Fruit fly (Drosophila melanogaster) whole organism, adult: ENCODE measurements around the gene Cks85A.
A peak's percentile ranks its signal among the peaks of the same experiment; 100 is the strongest.

Experiments used
- CG11617 ChIP-seq: fragments of 200-800 bp; sonication (Bioruptor generic); optimal IDR thresholded peaks from 2 replicates; lab custom pipeline; 2017; ENCODE audit warnings: mild to moderate bottlenecking, missing biosample characterization, missing genetic modification reagents, missing genetic modification characterization
- CG1620 ChIP-seq: fragments of 200-800 bp; sonication (Bioruptor generic); optimal IDR thresholded peaks from 2 replicates; lab custom pipeline; 2016; ENCODE audit warnings: missing biosample characterization, missing genetic modification characterization
- CG5204 ChIP-seq: fragments of 200-800 bp; sonication (Bioruptor generic); optimal IDR thresholded peaks from 2 replicates; lab custom pipeline; 2016; ENCODE audit warnings: missing biosample characterization, missing genetic modification characterization
- pad ChIP-seq: fragments of 200-800 bp; sonication (Bioruptor generic); optimal IDR thresholded peaks from 3 replicates; lab custom pipeline; 2017; ENCODE audit warnings: missing biosample characterization, missing genetic modification characterization, mild to moderate bottlenecking, moderate library complexity, missing genetic modification reagents

DNA sequence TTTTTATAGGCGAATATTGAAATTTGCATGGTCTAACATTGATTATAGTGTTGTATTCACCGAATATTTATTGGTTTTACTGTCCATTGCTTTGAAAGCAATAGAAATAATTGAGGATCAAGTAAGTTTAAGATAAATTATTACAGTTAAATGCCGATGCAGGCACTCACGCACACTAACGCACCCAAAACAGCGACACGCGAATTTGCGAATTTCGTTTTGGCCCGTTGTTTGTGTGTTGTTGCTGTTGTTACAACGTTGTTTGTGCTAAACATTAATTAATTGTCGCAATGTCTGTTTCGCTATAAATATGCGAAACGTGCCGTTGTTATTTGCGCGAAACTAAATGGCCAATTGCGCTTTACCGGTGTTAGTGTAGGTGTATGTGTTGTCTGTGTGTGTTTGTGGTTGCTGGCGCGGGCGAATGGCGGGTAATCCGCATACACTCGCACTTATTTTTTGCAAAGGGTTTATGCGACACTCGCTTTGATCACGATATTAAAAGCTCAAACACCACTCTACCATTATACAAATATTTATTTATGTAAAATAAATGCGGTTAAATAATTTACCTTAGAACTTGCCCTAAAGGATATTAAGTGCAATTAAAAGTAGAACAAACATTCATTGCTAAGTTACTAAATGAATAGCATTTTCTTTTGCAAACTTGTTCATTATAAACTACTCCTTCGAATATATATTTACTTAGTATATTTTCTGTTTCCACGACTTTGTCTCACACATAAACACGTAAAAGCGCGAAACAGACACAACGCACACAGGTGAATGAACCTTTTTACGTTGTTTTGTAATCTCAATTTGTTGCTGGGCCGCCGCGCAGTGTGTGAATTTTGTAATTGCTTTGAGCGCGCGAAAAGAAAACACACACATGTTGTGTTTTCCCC lies 29.9 kb upstream of the Cks85A start:
- TF ChIP-seq CG11617 (GFP tag; lab: Kevin White, UChicago) (peak; percentile 85), CG1620 (GFP tag; lab: Kevin White, UChicago) (peak; percentile 6), CG5204 (GFP tag; lab: Kevin White, UChicago) (peak; percentile 64), pad (GFP tag; lab: Kevin White, UChicago) (peak; percentile 58)
